Worm (Caenorhabditis elegans) whole organism, midembryonic: ENCODE measurements around the gene R02D5.7.

Experiments
- T22C8.4 ChIP-seq: fragments of 200-800 bp; sonication (Bioruptor generic); IDR thresholded peaks from 2 replicates; pipeline ENCODE4 v1.3.6; 2022; ENCODE audit warnings: missing genetic modification characterization, missing compliant biosample characterization
- cog-1 ChIP-seq: sonication (generic microtip); optimal IDR thresholded peaks from 2 replicates; lab custom pipeline; 2016; ENCODE audit warnings: missing genetic modification characterization, missing compliant biosample characterization
- flt-1 ChIP-seq: fragments of 200-800 bp; sonication (Bioruptor generic); IDR thresholded peaks from 2 replicates; pipeline ENCODE4 v1.3.6; 2022; ENCODE audit warnings: missing genetic modification characterization, missing compliant biosample characterization
- klf-2 ChIP-seq: fragments of 200-800 bp; sonication (Bioruptor generic); conservative IDR thresholded peaks from 2 replicates; pipeline ENCODE4 v1.3.6; 2022; ENCODE audit warnings: missing genetic modification reagents, missing genetic modification characterization, missing compliant biosample characterization
- med-1 ChIP-seq: sonication (generic microtip); optimal IDR thresholded peaks from 2 replicates; lab custom pipeline; 2017; ENCODE audit warnings: missing genetic modification characterization, mild to moderate bottlenecking, missing compliant biosample characterization, antibody characterized with exemption, missing genetic modification reagents; ENCODE audit not compliant: insufficient read depth
- ref-1 ChIP-seq: fragments of 200-800 bp; sonication (Bioruptor generic); conservative IDR thresholded peaks from 2 replicates; pipeline ENCODE4 v1.3.6; 2022; ENCODE audit warnings: missing genetic modification reagents, missing genetic modification characterization, missing compliant biosample characterization
- tab-1 ChIP-seq: fragments of 200-800 bp; sonication (Bioruptor generic); IDR thresholded peaks from 2 replicates; pipeline ENCODE4 v1.3.6; 2022; ENCODE audit warnings: missing genetic modification characterization, missing compliant biosample characterization
- ztf-23 ChIP-seq: fragments of 200-800 bp; sonication (Bioruptor generic); IDR thresholded peaks from 2 replicates; pipeline ENCODE4 v1.3.6; 2022; ENCODE audit warnings: missing genetic modification reagents, missing genetic modification characterization, missing compliant biosample characterization
- ztf-29 ChIP-seq: fragments of 200-800 bp; sonication (Bioruptor generic); IDR thresholded peaks from 2 replicates; pipeline ENCODE4 v1.3.6; 2022; ENCODE audit warnings: missing genetic modification reagents, missing genetic modification characterization, missing compliant biosample characterization

Gene R02D5.7

DNA sequence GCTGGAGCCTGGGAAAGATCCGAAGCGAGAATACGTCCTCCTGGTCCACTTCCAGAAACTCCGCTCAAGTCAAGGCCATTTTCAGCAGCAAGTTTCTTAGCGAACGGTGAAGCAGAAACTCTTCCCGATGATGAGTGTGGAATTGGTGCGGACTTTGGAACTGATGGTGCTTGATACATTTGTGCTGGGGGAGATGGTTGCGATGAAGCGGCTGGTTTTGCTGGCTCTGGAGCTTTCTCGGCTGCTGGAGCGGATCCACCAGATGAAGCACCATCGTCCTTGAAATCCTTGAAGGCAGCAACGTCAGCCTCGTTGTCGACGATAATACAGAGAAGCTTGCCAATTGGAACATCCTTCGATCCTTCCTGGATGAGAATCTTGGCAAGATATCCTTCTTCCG lies 34.8 kb downstream of the R02D5.7 start:
- TF ChIP-seq ztf-23 (GFP tag; lab: Robert Waterston, UW) (no peak), ref-1 (GFP tag; lab: Robert Waterston, UW) (no peak), med-1 (no peak), flt-1 (no peak), cog-1 (tag; lab: Kevin White, UChicago) (no peak), ztf-29 (GFP tag; lab: Robert Waterston, UW) (no peak), tab-1 (GFP tag; lab: Robert Waterston, UW) (no peak), T22C8.4 (GFP tag; lab: Robert Waterston, UW) (no peak), klf-2 (GFP tag; lab: Robert Waterston, UW) (no peak)

DNA sequence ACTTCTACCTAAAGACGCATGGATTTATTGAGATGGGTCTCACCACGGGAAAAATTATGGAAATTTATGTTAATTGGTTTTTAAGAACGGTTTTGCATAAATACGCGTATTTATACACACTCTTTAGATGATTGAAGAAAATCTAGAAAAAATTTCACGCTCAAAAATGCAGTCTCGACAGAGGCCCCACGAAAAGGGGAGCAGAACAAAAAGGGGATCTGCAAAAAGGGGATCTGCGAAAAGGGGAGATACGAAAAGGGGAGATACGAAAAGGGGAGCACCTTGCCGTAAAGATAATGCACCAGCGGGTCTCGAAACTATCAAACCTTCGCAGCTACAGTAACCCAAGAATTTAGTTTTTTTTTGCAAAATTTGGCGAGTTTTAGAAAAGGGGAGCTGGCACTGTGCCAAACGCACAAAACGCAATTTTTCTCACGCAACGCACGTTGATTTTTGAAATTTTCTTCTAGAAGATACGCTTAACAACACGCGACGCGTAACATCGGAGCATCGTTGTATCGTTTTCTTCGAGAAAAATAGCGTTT lies 37.8 kb downstream of the R02D5.7 start:
- TF ChIP-seq tab-1 (GFP tag; lab: Robert Waterston, UW) (0 out of 2 replicates have a peak, but pooled peaks have one; percentile 14), ztf-23 (GFP tag; lab: Robert Waterston, UW) (peak; percentile 63)

DNA sequence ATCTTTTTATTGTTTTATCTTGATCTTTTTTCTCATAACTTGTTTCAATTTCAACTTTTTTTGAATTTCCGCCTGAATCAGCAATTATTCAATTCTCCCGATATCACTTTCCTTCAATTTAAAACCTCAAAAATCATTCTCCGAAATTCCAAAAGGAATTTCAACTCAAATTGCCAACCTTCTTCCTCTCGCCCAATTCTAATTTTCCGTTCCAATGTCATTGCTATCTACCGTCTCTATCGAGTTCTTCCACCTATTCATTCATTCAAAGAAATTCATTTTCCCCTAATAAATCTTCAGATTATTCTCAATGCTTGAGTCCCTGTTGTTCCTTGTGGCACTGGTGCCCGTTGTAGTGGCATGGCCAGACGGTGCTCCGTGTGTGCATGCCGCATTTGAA lies 40.5 kb downstream of the R02D5.7 start, which contains the start of gene F23B12.4:
F23B12.4 (plus strand) TSS at position 301 of the 400 bp plus-strand sequence.
- TF ChIP-seq tab-1 (GFP tag; lab: Robert Waterston, UW) (no peak), med-1 (no peak)

DNA sequence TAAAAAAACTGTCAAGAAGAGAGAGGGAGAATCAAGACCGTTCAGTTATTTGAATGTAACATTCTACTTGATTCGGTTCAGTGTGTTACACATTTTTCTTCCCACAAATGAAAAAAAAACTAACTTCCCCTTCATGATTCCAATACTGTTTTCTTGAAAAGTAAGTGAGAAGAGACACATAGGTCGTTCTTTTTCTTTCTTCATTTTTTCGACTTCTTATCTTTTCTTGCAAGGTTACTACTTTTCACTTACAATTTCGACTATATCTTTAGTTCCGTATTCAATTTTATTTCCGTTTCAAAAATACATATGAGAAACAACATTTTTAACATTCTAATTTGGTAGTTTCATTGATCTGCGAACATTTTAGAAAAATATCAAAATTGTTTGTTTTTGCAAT lies 42.1 kb downstream of the R02D5.7 start:
- no peak for TF ChIP-seq cog-1 (tag; lab: Kevin White, UChicago)
- no peak for TF ChIP-seq klf-2 (GFP tag; lab: Robert Waterston, UW)
- TF ChIP-seq ztf-23 (GFP tag; lab: Robert Waterston, UW): no peak
- TF ChIP-seq tab-1 (GFP tag; lab: Robert Waterston, UW): no peak
- no peak for TF ChIP-seq T22C8.4 (GFP tag; lab: Robert Waterston, UW)
- TF ChIP-seq flt-1: no peak
- TF ChIP-seq med-1: no peak

DNA sequence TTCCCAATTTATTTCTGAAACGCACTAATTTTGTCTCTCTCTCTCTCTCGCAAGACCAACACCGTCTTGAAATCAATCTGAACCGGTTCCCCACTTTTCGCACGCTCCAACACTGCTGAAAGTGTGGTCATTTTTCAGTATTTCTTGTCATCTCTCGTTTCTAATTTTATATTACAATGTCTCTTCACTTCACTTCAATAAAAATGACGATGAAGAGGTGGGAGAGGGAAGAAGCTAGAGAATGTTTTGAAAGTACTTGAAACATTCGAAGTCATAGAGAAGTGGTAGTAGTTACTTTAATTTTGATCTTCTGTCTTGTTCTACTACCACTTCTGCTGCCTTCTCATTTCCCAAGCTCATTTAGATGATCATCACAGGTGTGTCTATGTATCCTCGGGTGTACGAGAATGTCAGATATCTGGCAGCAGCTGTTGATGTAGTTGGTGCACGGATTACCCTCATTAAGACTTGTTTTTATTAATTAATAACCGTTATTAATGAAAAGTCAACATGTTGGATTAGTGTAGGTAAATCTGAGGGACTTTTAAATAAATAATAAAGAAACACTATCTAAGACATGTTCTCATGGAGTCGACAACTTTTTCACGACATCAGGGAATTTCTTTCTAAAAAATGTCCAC lies 43.1 kb downstream of the R02D5.7 start:
- no peak for TF ChIP-seq ref-1 (GFP tag; lab: Robert Waterston, UW)
- no peak for TF ChIP-seq flt-1

DNA sequence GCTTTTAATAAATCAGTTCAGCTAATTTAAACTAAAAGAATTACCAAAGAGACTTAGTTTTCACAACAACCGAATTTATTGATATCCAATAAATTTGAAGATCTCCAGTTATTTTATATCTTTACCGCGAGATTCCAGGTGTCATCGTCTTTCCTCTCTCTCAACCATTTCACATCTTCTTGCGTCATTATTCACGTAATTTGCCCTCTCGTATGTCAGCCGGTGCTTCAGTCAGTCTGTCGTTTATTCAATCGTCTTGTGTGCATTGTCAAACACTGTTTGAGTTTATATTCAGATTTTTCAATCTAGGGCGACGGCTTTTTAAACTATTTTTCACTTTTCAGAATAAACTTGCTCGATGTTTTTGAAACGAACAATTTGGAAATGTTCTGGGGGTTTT lies 43.9 kb downstream of the R02D5.7 start:
- no peak for TF ChIP-seq ztf-29 (GFP tag; lab: Robert Waterston, UW)
- TF ChIP-seq klf-2 (GFP tag; lab: Robert Waterston, UW): no peak
- no peak for TF ChIP-seq ref-1 (GFP tag; lab: Robert Waterston, UW)
- TF ChIP-seq tab-1 (GFP tag; lab: Robert Waterston, UW): no peak
- TF ChIP-seq flt-1: no peak
- TF ChIP-seq T22C8.4 (GFP tag; lab: Robert Waterston, UW): no peak
- TF ChIP-seq cog-1 (tag; lab: Kevin White, UChicago): no peak
- TF ChIP-seq med-1: no peak
- no peak for TF ChIP-seq ztf-23 (GFP tag; lab: Robert Waterston, UW)

DNA sequence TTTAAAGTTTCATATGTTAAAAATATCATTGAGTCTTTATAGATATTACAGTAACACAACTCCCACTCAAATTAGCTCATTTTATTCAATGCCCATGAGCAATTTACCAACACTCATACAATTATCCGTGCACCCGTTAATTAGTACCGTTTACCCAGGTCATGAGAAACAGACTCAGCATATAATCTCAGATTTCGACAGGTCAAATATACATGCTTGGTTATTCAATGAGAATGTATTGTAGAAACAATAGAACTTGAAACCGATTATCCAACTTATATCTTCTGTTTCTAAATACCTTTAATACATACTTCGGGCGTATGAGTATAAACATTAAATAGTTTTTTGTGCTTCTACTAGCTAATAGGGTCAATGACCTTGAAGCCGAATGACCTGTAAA lies 45.1 kb downstream of the R02D5.7 start:
- TF ChIP-seq T22C8.4 (GFP tag; lab: Robert Waterston, UW): no peak
- no peak for TF ChIP-seq ztf-23 (GFP tag; lab: Robert Waterston, UW)
- no peak for TF ChIP-seq ztf-29 (GFP tag; lab: Robert Waterston, UW)
- no peak for TF ChIP-seq tab-1 (GFP tag; lab: Robert Waterston, UW)

DNA sequence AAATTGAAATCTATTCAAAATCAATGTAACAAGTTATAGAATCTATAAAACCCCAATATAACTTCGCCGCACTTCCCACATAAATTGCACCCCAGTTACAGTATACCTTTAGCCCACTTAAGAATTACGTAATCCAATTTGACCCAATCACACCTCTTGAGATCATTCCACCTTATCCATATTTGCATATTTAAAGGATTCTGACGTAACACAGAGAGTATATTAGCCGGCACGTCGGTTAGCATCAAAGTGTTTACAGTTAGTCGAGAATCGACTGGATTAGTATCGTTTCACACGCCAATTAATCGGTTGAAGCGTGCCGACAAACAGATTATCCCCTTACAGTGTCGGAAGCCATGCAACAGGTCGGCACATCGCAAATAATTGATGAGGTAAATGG lies 47.7 kb downstream of the R02D5.7 start:
- no peak for TF ChIP-seq med-1
- no peak for TF ChIP-seq klf-2 (GFP tag; lab: Robert Waterston, UW)
- TF ChIP-seq ref-1 (GFP tag; lab: Robert Waterston, UW): no peak
- no peak for TF ChIP-seq tab-1 (GFP tag; lab: Robert Waterston, UW)
- no peak for TF ChIP-seq ztf-29 (GFP tag; lab: Robert Waterston, UW)
- TF ChIP-seq T22C8.4 (GFP tag; lab: Robert Waterston, UW): no peak
- TF ChIP-seq cog-1 (tag; lab: Kevin White, UChicago): no peak
- no peak for TF ChIP-seq flt-1
- no peak for TF ChIP-seq ztf-23 (GFP tag; lab: Robert Waterston, UW)

DNA sequence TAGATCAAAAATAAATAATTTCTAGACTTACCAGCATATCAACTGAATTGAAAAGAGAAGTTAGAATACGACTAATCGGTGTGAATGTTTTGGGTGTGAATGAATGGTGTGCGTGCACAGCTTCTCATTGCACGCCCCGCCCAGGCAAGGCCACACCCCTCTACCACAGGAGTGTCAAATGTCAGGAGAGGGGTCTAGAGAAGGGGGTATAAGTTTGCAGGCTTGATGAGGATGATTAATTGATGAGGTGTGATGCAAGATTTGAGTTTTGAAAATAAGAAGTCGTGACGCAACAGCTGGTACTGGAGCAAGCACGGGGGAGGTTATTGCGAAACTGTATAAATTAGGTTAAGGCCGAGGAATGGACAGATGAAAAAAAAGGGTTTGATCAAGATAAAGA lies 49.0 kb downstream of the R02D5.7 start, which contains the start of gene egl-1:
egl-1 (minus strand) TSS at position 101 of the 400 bp plus-strand sequence.
- TF ChIP-seq ztf-29 (GFP tag; lab: Robert Waterston, UW): no peak
- TF ChIP-seq tab-1 (GFP tag; lab: Robert Waterston, UW): no peak
- no peak for TF ChIP-seq ztf-23 (GFP tag; lab: Robert Waterston, UW)
- TF ChIP-seq cog-1 (tag; lab: Kevin White, UChicago): no peak
- no peak for TF ChIP-seq flt-1
- TF ChIP-seq klf-2 (GFP tag; lab: Robert Waterston, UW): no peak
- TF ChIP-seq med-1: no peak
